Worm (Caenorhabditis elegans): ENCODE results near the gene gln-6.

Gene gln-6

ce11 chrIV:9716490-9716889 lies 24.2 kb downstream of the gln-6 start (continued):
- TF ChIP-seq jun-1 (tag; optimal IDR thresholded peaks at IDR 0.05) (no peak), hpl-2 (GFP tag; optimal IDR thresholded peaks at IDR 0.05) (no peak), nhr-85 (tag) (peak; percentile 59), egl-13 (tag; optimal IDR thresholded peaks at IDR 0.05) (no peak), blmp-1 (tag; optimal IDR thresholded peaks at IDR 0.05) (peak; percentile 98), efl-3 (GFP tag; optimal IDR thresholded peaks at IDR 0.05) (no peak), pag-3 (tag; optimal IDR thresholded peaks at IDR 0.05; ENCODE audit: borderline replicate concordance, insufficient read depth) (no peak), nhr-12 (tag; optimal IDR thresholded peaks at IDR 0.05) (no peak), mep-1 (tag; optimal IDR thresholded peaks at IDR 0.05) (peak; percentile 30), sox-4 (tag; optimal IDR thresholded peaks at IDR 0.05) (no peak), nhr-19 (GFP tag; conservative IDR thresholded peaks at IDR 0.05) (no peak; the same call in 1 of the 2 replicates), F16B12.6 (tag; optimal IDR thresholded peaks at IDR 0.05) (no peak), C04F5.9 (tag; optimal IDR thresholded peaks at IDR 0.05) (no peak), lin-35 (GFP tag; optimal IDR thresholded peaks at IDR 0.05) (peak in 1 of 2 experiments; percentile 50), ztf-4 (tag; optimal IDR thresholded peaks at IDR 0.05) (peak; percentile 5), pqm-1 (tag; optimal IDR thresholded peaks at IDR 0.05) (no peak), elt-2 (tag; optimal IDR thresholded peaks at IDR 0.05) (peak; percentile 56), aly-2 (tag; optimal IDR thresholded peaks at IDR 0.05) (no peak), ztf-11 (tag; optimal IDR thresholded peaks at IDR 0.05) (no peak), tlp-1 (tag; optimal IDR thresholded peaks at IDR 0.05) (no peak), isw-1 (GFP tag; IDR thresholded peaks at IDR 0.05) (no peak), lsy-2 (tag; optimal IDR thresholded peaks at IDR 0.05) (peak in 1 of 2 experiments; percentile 40), nhr-20 (tag; optimal IDR thresholded peaks at IDR 0.05) (peak; percentile 41), C16A3.4 (tag; optimal IDR thresholded peaks at IDR 0.05) (peak; percentile 14), hlh-4 (tag; optimal IDR thresholded peaks at IDR 0.05) (no peak), sup-37 (GFP tag; optimal IDR thresholded peaks at IDR 0.05) (no peak), snu-23 (GFP tag; optimal IDR thresholded peaks at IDR 0.05) (peak; percentile 33)

DNA sequence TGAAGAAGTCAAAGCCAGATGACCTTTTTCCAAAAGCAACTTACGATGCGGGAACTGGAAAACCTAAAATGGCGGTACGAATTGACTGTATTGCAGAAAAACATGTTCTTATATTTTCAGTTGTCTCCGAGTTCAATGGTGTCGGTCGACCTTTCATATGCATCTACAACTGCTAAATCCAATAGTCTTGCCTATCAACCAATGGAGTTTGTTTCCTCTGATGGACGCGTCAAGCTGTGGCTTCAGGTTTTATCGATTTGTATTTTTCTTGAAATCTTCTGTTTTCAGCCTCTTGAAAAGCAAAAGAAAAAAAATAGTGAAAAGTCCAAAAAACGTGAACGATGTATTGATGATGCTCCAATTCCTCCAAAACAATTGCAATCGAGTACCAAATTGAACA lies 26.4 kb downstream of the gln-6 start:
- TF ChIP-seq efl-1 (optimal IDR thresholded peaks at IDR 0.05), result no peak
- TF ChIP-seq efl-1 (GFP tag; optimal IDR thresholded peaks at IDR 0.05 in 1 of 2), result peak in 1 of 2 experiments; percentile 48
- no peak for TF ChIP-seq skn-1 (tag; optimal IDR thresholded peaks at IDR 0.05)

DNA sequence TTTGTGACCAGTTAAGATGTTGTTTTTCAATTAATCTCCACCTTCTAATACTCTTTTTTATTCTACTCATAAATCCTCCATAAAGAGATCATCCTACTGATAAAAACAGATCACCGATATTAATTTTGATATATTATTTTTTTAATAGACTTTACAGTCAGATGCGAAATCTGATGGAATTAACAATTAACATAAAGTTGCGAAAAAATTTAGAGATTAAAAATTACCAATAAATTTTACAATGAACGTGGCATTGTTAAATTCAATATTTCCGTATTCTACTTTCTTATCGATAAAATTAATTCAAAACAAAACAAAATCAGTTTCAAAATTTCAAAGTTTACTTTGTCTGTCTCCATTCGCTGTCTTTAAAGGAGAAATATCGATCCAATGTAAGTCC lies 27.9 kb downstream of the gln-6 start, which contains the start of gene K01H12.4:
Gene K01H12.4 (plus strand): TSS at position 301 of the 400 bp plus-strand sequence.
- no peak for TF ChIP-seq ceh-90 (tag; optimal IDR thresholded peaks at IDR 0.05)
- no peak for TF ChIP-seq unc-30 (tag; optimal IDR thresholded peaks at IDR 0.05)
- TF ChIP-seq nhr-20 (tag; optimal IDR thresholded peaks at IDR 0.05), result no peak
- TF ChIP-seq lin-39 (tag; optimal IDR thresholded peaks at IDR 0.05), result no peak
- no peak for TF ChIP-seq efl-3 (GFP tag; optimal IDR thresholded peaks at IDR 0.05)

DNA sequence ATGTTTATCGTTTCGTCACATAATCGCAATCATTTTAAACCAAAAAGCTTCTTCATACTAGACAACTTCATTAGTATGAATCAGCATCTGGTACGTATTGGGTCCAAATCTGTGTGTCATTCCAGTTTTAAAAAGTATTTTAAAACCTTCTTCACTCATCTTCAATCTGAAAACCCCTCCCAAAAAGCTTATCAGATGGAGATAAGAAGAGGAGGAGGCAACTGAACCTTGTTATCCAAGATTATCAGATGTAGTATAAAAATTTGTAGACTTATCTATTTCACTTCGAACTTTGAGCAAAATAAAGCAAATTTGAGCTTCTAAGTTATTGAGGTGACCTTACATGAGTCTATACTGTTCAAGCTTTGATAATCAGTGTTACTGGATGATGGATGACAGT lies 30.8 kb downstream of the gln-6 start, which contains the start of gene nhr-38:
Gene nhr-38 (plus strand): TSS at position 301 of the 400 bp plus-strand sequence.
- TF ChIP-seq nhr-28 (tag; optimal IDR thresholded peaks at IDR 0.05) (no peak), dsc-1 (tag; optimal IDR thresholded peaks at IDR 0.05) (peak; percentile 0)

DNA sequence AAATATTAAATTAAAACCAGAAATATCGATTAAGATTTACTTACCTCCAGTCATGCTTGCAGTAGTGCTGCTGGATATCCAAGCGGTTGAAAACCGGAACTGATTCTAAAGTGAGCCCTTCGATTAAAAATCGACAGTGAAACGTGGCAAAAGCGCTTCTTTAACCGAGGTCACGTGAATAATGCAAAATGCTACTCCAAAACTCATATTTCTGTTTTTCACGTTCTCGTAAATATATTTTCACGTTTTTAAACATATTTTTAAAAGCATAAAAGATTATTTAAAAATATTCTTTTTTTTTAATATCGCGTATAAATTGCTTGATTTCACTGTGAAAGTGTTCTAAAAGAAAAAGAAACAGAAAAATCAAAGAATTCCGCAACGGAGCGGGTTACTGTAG lies 31.5 kb downstream of the gln-6 start, which contains the start of gene ant-1.3:
Gene ant-1.3 (minus strand): TSS at position 101 of the 400 bp plus-strand sequence.
- no peak for TF ChIP-seq nhr-84 (tag; optimal IDR thresholded peaks at IDR 0.05)
- no peak for TF ChIP-seq irx-1 (tag; optimal IDR thresholded peaks at IDR 0.05)
- TF ChIP-seq lin-39 (tag; optimal IDR thresholded peaks at IDR 0.05), result no peak
- no peak for TF ChIP-seq nhr-71 (tag; optimal IDR thresholded peaks at IDR 0.05)
- no peak for TF ChIP-seq nhr-19 (GFP tag; conservative IDR thresholded peaks at IDR 0.05)
- TF ChIP-seq nhr-237 (tag; optimal IDR thresholded peaks at IDR 0.05), result no peak
- no peak for TF ChIP-seq nhr-77 (tag; optimal IDR thresholded peaks at IDR 0.05)
- no peak for TF ChIP-seq unc-130 (tag; optimal IDR thresholded peaks at IDR 0.05)
- TF ChIP-seq mdl-1 (tag; optimal IDR thresholded peaks at IDR 0.05), result no peak
- TF ChIP-seq egl-27 (tag; optimal IDR thresholded peaks at IDR 0.05), result no peak
- TF ChIP-seq ceh-8 (GFP tag; optimal IDR thresholded peaks at IDR 0.05), result no peak
- no peak for TF ChIP-seq aly-2 (tag; optimal IDR thresholded peaks at IDR 0.05)
- TF ChIP-seq unc-86 (tag; optimal IDR thresholded peaks at IDR 0.05), result no peak
- TF ChIP-seq F16B12.6 (tag; optimal IDR thresholded peaks at IDR 0.05), result no peak
- no peak for TF ChIP-seq unc-62 (GFP tag; optimal IDR thresholded peaks at IDR 0.05)
- TF ChIP-seq nhr-12 (tag; optimal IDR thresholded peaks at IDR 0.05), result no peak
- no peak for TF ChIP-seq elt-3 (tag; optimal IDR thresholded peaks at IDR 0.05)
- TF ChIP-seq fkh-8 (tag; optimal IDR thresholded peaks at IDR 0.05), result no peak
- no peak for TF ChIP-seq nhr-20 (tag; optimal IDR thresholded peaks at IDR 0.05)
